Worm (Caenorhabditis elegans) whole organism, L1 larva: ENCODE measurements around the gene scl-26.

Experiments used
- C04F5.9 ChIP-seq: sonication (generic microtip); optimal IDR thresholded peaks from 2 replicates; lab custom pipeline; 2016; ENCODE audit warnings: missing genetic modification characterization, missing compliant biosample characterization
- C34B4.2 ChIP-seq: sonication (generic microtip); optimal IDR thresholded peaks from 2 replicates; lab custom pipeline; 2017; ENCODE audit warnings: mild to moderate bottlenecking, missing genetic modification characterization, missing compliant biosample characterization
- F16B12.6 ChIP-seq: fragments of 150-350 bp; optimal IDR thresholded peaks from 2 replicates; lab custom pipeline; 2014; ENCODE audit warnings: missing biosample characterization, missing genetic modification characterization
- aha-1 ChIP-seq: fragments of 150-350 bp; optimal IDR thresholded peaks from 2 replicates; lab custom pipeline; 2014; ENCODE audit warnings: missing biosample characterization, missing genetic modification characterization
- aly-2 ChIP-seq: fragments of 150-350 bp; optimal IDR thresholded peaks from 2 replicates; lab custom pipeline; 2014; ENCODE audit warnings: missing biosample characterization, missing genetic modification characterization
- ama-1 ChIP-seq: fragments of 150-350 bp; optimal IDR thresholded peaks from 2 replicates; lab custom pipeline; 2014
- blmp-1 ChIP-seq: fragments of 150-350 bp; optimal IDR thresholded peaks from 2 replicates; lab custom pipeline; 2014; ENCODE audit warnings: missing biosample characterization, missing genetic modification characterization
- ceh-63 ChIP-seq: fragments of 200-800 bp; sonication (Bioruptor generic); optimal IDR thresholded peaks from 2 replicates; lab custom pipeline; 2018; ENCODE audit warnings: mild to moderate bottlenecking, missing genetic modification characterization, missing compliant biosample characterization
- ceh-82 ChIP-seq, 3 experiments: fragments of 150-350 bp in 1 of 3; sonication (generic microtip) in 2 of 3; optimal IDR thresholded peaks; 2 replicates each; lab custom pipeline; 2014 to 2017; ENCODE audit warnings: missing biosample characterization in 3 of 3, missing genetic modification characterization in 3 of 3
- dpl-1 ChIP-seq, 3 experiments: fragments of 150-350 bp in 2 of 3; sonication (generic microtip) in 1 of 3; optimal IDR thresholded peaks; 2 replicates each; lab custom pipeline; 2014 to 2017; ENCODE audit warnings: missing biosample characterization in 3 of 3, missing genetic modification characterization in 3 of 3, missing genetic modification reagents in 3 of 3
- dsc-1 ChIP-seq: sonication (generic microtip); optimal IDR thresholded peaks from 2 replicates; lab custom pipeline; 2016; ENCODE audit warnings: mild to moderate bottlenecking, missing genetic modification characterization, missing compliant biosample characterization
- efl-1 ChIP-seq, 4 experiments: fragments of 150-350 bp; optimal IDR thresholded peaks in 3 of 4; peaks in 1 of 4; 1 replicate in 1 of 4; 2 replicates in 3 of 4; lab custom pipeline; 2014; ENCODE audit warnings: missing biosample characterization in 2 of 4, missing genetic modification characterization in 2 of 4, missing genetic modification reagents in 2 of 4
- ets-5 ChIP-seq: fragments of 200-800 bp; sonication (Bioruptor generic); IDR thresholded peaks from 2 replicates; pipeline ENCODE4 v1.3.6; 2022; ENCODE audit warnings: missing genetic modification characterization, missing compliant biosample characterization
- fkh-10 ChIP-seq: sonication (generic microtip); optimal IDR thresholded peaks from 2 replicates; lab custom pipeline; 2017; ENCODE audit warnings: missing biosample characterization, missing genetic modification reagents, missing genetic modification characterization
- fkh-8 ChIP-seq: sonication (generic microtip); optimal IDR thresholded peaks from 2 replicates; lab custom pipeline; 2016; ENCODE audit warnings: mild to moderate bottlenecking, missing genetic modification characterization, missing compliant biosample characterization
- grh-1 ChIP-seq: fragments of 200-800 bp; sonication (Bioruptor generic); IDR thresholded peaks from 2 replicates; pipeline ENCODE4 v1.3.6; 2022; ENCODE audit warnings: missing genetic modification reagents, missing genetic modification characterization, missing compliant biosample characterization
- hlh-17 ChIP-seq: fragments of 200-800 bp; sonication (Bioruptor generic); optimal IDR thresholded peaks from 2 replicates; lab custom pipeline; 2018; ENCODE audit warnings: missing genetic modification characterization, mild to moderate bottlenecking, missing compliant biosample characterization, moderate library complexity, borderline replicate concordance
- irx-1 ChIP-seq: sonication (generic microtip); optimal IDR thresholded peaks from 2 replicates; lab custom pipeline; 2016; ENCODE audit warnings: missing genetic modification characterization, missing compliant biosample characterization
- isw-1 ChIP-seq: fragments of 200-800 bp; sonication (Bioruptor generic); IDR thresholded peaks from 2 replicates; pipeline ENCODE4 v1.3.6; 2022; ENCODE audit warnings: missing genetic modification characterization, missing compliant biosample characterization
- jun-1 ChIP-seq: fragments of 150-350 bp; optimal IDR thresholded peaks from 2 replicates; lab custom pipeline; 2014; ENCODE audit warnings: missing biosample characterization, missing genetic modification reagents, missing genetic modification characterization
- lin-13 ChIP-seq: fragments of 150-350 bp; optimal IDR thresholded peaks from 2 replicates; lab custom pipeline; 2014; ENCODE audit warnings: missing biosample characterization, missing genetic modification reagents, missing genetic modification characterization
- lin-14 ChIP-seq: fragments of 200-800 bp; sonication (Bioruptor generic); optimal IDR thresholded peaks from 2 replicates; lab custom pipeline; 2018; ENCODE audit warnings: mild to moderate bottlenecking, missing genetic modification characterization, moderate library complexity, missing compliant biosample characterization
- lin-15B ChIP-seq: fragments of 150-350 bp; sonication (generic microtip); optimal IDR thresholded peaks from 3 replicates; lab custom pipeline; 2014; ENCODE audit warnings: missing biosample characterization, missing genetic modification characterization
- lin-35 ChIP-seq, 2 experiments: fragments of 150-350 bp; optimal IDR thresholded peaks; 2 replicates each; lab custom pipeline; 2014; ENCODE audit warnings: missing biosample characterization in 2 of 2, missing genetic modification characterization in 2 of 2, missing genetic modification reagents in 2 of 2
- lsy-2 ChIP-seq, 2 experiments: fragments of 150-350 bp; optimal IDR thresholded peaks; 2 replicates each; lab custom pipeline; 2014; ENCODE audit warnings: missing biosample characterization in 2 of 2, missing genetic modification characterization in 2 of 2
- mep-1 ChIP-seq: fragments of 150-350 bp; optimal IDR thresholded peaks from 2 replicates; lab custom pipeline; 2014; ENCODE audit warnings: missing biosample characterization, missing genetic modification characterization
- nhr-12 ChIP-seq: sonication (generic microtip); optimal IDR thresholded peaks from 2 replicates; lab custom pipeline; 2017; ENCODE audit warnings: missing biosample characterization, missing genetic modification characterization
- nhr-19 ChIP-seq: fragments of 200-800 bp; sonication (Bioruptor generic); conservative IDR thresholded peaks from 2 replicates; pipeline ENCODE4 v1.3.6; 2022; ENCODE audit warnings: missing genetic modification characterization, missing compliant biosample characterization
- nhr-20 ChIP-seq: sonication (generic microtip); optimal IDR thresholded peaks from 2 replicates; lab custom pipeline; 2016; ENCODE audit warnings: mild to moderate bottlenecking, missing genetic modification characterization, missing compliant biosample characterization
- nhr-237 ChIP-seq: fragments of 150-350 bp; optimal IDR thresholded peaks from 2 replicates; lab custom pipeline; 2014; ENCODE audit warnings: missing biosample characterization, missing genetic modification characterization
- nhr-47 ChIP-seq: sonication (generic microtip); optimal IDR thresholded peaks from 2 replicates; lab custom pipeline; 2016; ENCODE audit warnings: mild to moderate bottlenecking, missing genetic modification characterization, moderate library complexity, missing compliant biosample characterization
- nhr-71 ChIP-seq: sonication (generic microtip); optimal IDR thresholded peaks from 2 replicates; lab custom pipeline; 2016; ENCODE audit warnings: mild to moderate bottlenecking, missing genetic modification characterization, moderate library complexity, missing compliant biosample characterization
- nhr-77 ChIP-seq: fragments of 150-350 bp; optimal IDR thresholded peaks from 2 replicates; lab custom pipeline; 2014; ENCODE audit warnings: missing biosample characterization, missing genetic modification characterization
- nhr-84 ChIP-seq: sonication (generic microtip); optimal IDR thresholded peaks from 2 replicates; lab custom pipeline; 2017; ENCODE audit warnings: missing biosample characterization, missing genetic modification characterization
- nhr-85 ChIP-seq: sonication (generic microtip); peaks from one replicate; lab custom pipeline; 2016; ENCODE audit warnings: missing genetic modification characterization, inconsistent platforms, missing compliant biosample characterization
- nhr-90 ChIP-seq: sonication (generic microtip); optimal IDR thresholded peaks from 2 replicates; lab custom pipeline; 2016; ENCODE audit warnings: mild to moderate bottlenecking, missing genetic modification characterization, missing compliant biosample characterization; ENCODE audit not compliant: poor library complexity
- rnt-1 ChIP-seq: sonication (generic microtip); optimal IDR thresholded peaks from 2 replicates; lab custom pipeline; 2016; ENCODE audit warnings: mild to moderate bottlenecking, missing genetic modification characterization, moderate library complexity, missing compliant biosample characterization
- skn-1 ChIP-seq: fragments of 150-350 bp; optimal IDR thresholded peaks from 2 replicates; lab custom pipeline; 2014; ENCODE audit warnings: missing biosample characterization, missing genetic modification characterization
- swsn-7 ChIP-seq: sonication (generic microtip); optimal IDR thresholded peaks from 2 replicates; lab custom pipeline; 2016; ENCODE audit warnings: missing genetic modification characterization, missing compliant biosample characterization
- tbx-2 ChIP-seq: sonication (generic microtip); optimal IDR thresholded peaks from 2 replicates; lab custom pipeline; 2016; ENCODE audit warnings: missing genetic modification characterization, missing compliant biosample characterization
- tlp-1 ChIP-seq: fragments of 150-350 bp; optimal IDR thresholded peaks from 2 replicates; lab custom pipeline; 2014; ENCODE audit warnings: missing biosample characterization, missing genetic modification characterization
- unc-62 ChIP-seq: fragments of 150-350 bp; optimal IDR thresholded peaks from 2 replicates; lab custom pipeline; 2014; ENCODE audit warnings: missing biosample characterization, missing genetic modification reagents, missing genetic modification characterization
- unc-86 ChIP-seq: sonication (generic microtip); optimal IDR thresholded peaks from 2 replicates; lab custom pipeline; 2016; ENCODE audit warnings: missing genetic modification characterization, missing compliant biosample characterization
- unc-98 ChIP-seq: fragments of 200-800 bp; sonication (Bioruptor generic); IDR thresholded peaks from 2 replicates; pipeline ENCODE4 v1.3.6; 2022; ENCODE audit warnings: missing genetic modification characterization, missing compliant biosample characterization
- vab-15 ChIP-seq: sonication (generic microtip); optimal IDR thresholded peaks from 2 replicates; lab custom pipeline; 2017; ENCODE audit warnings: missing genotype, mild to moderate bottlenecking, missing genetic modification characterization, missing compliant biosample characterization
- xbp-1 ChIP-seq: sonication (generic microtip); optimal IDR thresholded peaks from 2 replicates; lab custom pipeline; 2016; ENCODE audit warnings: missing genetic modification characterization, missing compliant biosample characterization
- zag-1 ChIP-seq: fragments of 150-350 bp; optimal IDR thresholded peaks from 2 replicates; lab custom pipeline; 2014; ENCODE audit warnings: missing biosample characterization, missing genetic modification characterization
- zip-4 ChIP-seq: fragments of 200-800 bp; sonication (Bioruptor generic); optimal IDR thresholded peaks from 2 replicates; lab custom pipeline; 2018; ENCODE audit warnings: mild to moderate bottlenecking, missing genetic modification characterization, moderate library complexity, missing compliant biosample characterization
- ztf-11 ChIP-seq, 2 experiments: sonication (generic microtip); optimal IDR thresholded peaks; 2 replicates each; lab custom pipeline; 2016 to 2017; ENCODE audit warnings: missing genetic modification characterization in 2 of 2, missing biosample characterization in 1 of 2, missing compliant biosample characterization in 1 of 2

The scl-26 gene

DNA sequence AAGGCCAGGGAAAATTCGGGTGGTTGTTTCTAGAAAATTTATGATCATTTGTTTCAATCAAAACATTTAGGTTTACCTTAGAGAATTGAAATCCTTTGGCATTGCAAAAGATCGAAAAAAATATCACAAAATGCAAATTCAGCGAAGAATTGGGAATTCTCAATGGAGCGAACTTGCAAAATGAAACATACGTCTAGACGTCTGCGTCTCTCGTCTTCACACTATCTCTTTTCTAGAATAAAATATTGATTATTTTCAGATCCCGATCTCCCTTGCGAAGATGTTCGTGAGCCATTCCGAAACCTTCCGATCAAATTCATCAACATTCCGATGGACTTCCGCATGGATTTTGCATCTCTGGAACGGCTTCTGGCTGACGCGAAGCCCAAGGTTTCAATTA, 21.0 kb downstream of the scl-26 start, which contains the start of gene ets-6 (continued):
- TF ChIP-seq nhr-77 (tag; lab: Kevin White, UChicago) (peak; percentile 60), blmp-1 (tag; lab: Kevin White, UChicago) (peak; percentile 20), lin-15B (tag; lab: Kevin White, UChicago) (peak; percentile 2), tlp-1 (tag; lab: Kevin White, UChicago) (no peak), nhr-84 (tag; lab: Kevin White, UChicago) (no peak), hlh-17 (no peak), vab-15 (tag; lab: Kevin White, UChicago) (no peak), jun-1 (tag; lab: Kevin White, UChicago) (peak; percentile 49), nhr-85 (peak; percentile 82), nhr-237 (tag; lab: Kevin White, UChicago) (no peak), ceh-63 (GFP tag; lab: Kevin White, UChicago) (no peak), lsy-2 (tag; optimal IDR thresholded peaks at IDR 0.05; lab: Kevin White, UChicago) (peak; percentile 66 to 77), efl-1 (optimal IDR thresholded peaks at IDR 0.05; lab: Kevin White, UChicago) (peak; percentile 75 to 77), efl-1 (GFP tag; optimal IDR thresholded peaks at IDR 0.05 in 1 of 2; lab: Kevin White, UChicago) (peak; percentile 67 to 96), ceh-82 (tag; optimal IDR thresholded peaks at IDR 0.05; lab: Kevin White, UChicago) (peak in 2 of 3 experiments; percentile 26 to 27), xbp-1 (tag; lab: Kevin White, UChicago) (peak; percentile 55), dpl-1 (GFP tag; optimal IDR thresholded peaks at IDR 0.05; lab: Kevin White, UChicago) (peak; percentile 39 to 65 (median 58)), nhr-20 (tag; lab: Kevin White, UChicago) (peak; percentile 65), aha-1 (no peak), dsc-1 (tag; lab: Kevin White, UChicago) (peak; percentile 44), rnt-1 (tag; lab: Kevin White, UChicago) (peak; percentile 54), tbx-2 (tag; lab: Kevin White, UChicago) (peak; percentile 54), nhr-19 (GFP tag; lab: Robert Waterston, UW) (peak; percentile 54), nhr-90 (peak; percentile 46), isw-1 (GFP tag; lab: Robert Waterston, UW) (no peak)

DNA sequence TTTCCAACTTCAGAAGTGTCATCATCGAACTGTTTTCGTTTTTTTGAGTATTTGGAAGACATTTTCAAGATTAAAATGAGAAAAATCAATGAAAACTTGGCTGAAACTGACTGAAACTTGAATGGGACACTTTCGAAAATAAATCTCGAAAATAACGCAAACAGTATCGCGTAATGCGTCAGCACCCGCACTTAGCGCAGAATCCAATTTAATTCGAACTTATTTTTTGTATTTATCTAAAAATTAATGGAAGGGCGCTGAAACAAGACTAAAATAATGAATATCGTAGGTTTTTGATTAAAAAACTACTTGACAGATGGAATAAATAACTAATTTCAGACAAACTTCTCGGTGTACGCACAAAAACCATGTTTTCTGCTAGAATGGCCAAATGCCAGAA, 25.8 kb downstream of the scl-26 start, which contains the start of the genes snu-66 and ints-9:
Gene snu-66, minus strand, starts transcription at position 108 of the 400 bp plus-strand sequence.
Gene ints-9, plus strand, starts transcription at position 240 of the 400 bp plus-strand sequence.
- TF ChIP-seq fkh-10 (GFP tag; lab: Kevin White, UChicago): no peak
- no peak for TF ChIP-seq nhr-12 (tag; lab: Kevin White, UChicago)
- peak; percentile 64 for TF ChIP-seq grh-1 (GFP tag; lab: Robert Waterston, UW)
- peak; percentile 36 for TF ChIP-seq F16B12.6 (tag; lab: Kevin White, UChicago)
- TF ChIP-seq jun-1 (tag; lab: Kevin White, UChicago): peak; percentile 30
- no peak for TF ChIP-seq zip-4 (GFP tag; lab: Kevin White, UChicago)
- TF ChIP-seq dpl-1 (GFP tag; optimal IDR thresholded peaks at IDR 0.05; lab: Kevin White, UChicago): peak; percentile 68 to 79 (median 79)
- no peak for TF ChIP-seq aly-2
- TF ChIP-seq C34B4.2 (tag; lab: Kevin White, UChicago): no peak
- TF ChIP-seq lin-14 (GFP tag; lab: Kevin White, UChicago): peak; percentile 66
- peak; percentile 81 for TF ChIP-seq nhr-47
- peak; percentile 53 for TF ChIP-seq isw-1 (GFP tag; lab: Robert Waterston, UW)
- TF ChIP-seq skn-1 (tag; lab: Kevin White, UChicago): peak; percentile 54
- peak; percentile 66 to 81 (median 67) for TF ChIP-seq ceh-82 (tag; optimal IDR thresholded peaks at IDR 0.05; lab: Kevin White, UChicago)
- peak; percentile 29 for TF ChIP-seq ama-1 (lab: Kevin White, UChicago)
- TF ChIP-seq xbp-1 (tag; lab: Kevin White, UChicago): peak; percentile 72
- peak; percentile 10 for TF ChIP-seq nhr-77 (tag; lab: Kevin White, UChicago)
- TF ChIP-seq rnt-1 (tag; lab: Kevin White, UChicago): peak; percentile 79
- TF ChIP-seq nhr-19 (GFP tag; lab: Robert Waterston, UW): peak; percentile 70
- TF ChIP-seq irx-1: peak; percentile 46
- TF ChIP-seq ztf-11 (tag; optimal IDR thresholded peaks at IDR 0.05; lab: Kevin White, UChicago): peak in 1 of 2 experiments; percentile 33
- TF ChIP-seq nhr-71 (tag; lab: Kevin White, UChicago): peak; percentile 84
- peak; percentile 53 for TF ChIP-seq unc-86 (tag; lab: Kevin White, UChicago)
- TF ChIP-seq swsn-7 (tag; lab: Kevin White, UChicago): peak; percentile 80
- no peak for TF ChIP-seq nhr-237 (tag; lab: Kevin White, UChicago)
- TF ChIP-seq lin-15B (tag; lab: Kevin White, UChicago): peak; percentile 63
- peak; percentile 87 for TF ChIP-seq mep-1 (tag; lab: Kevin White, UChicago)
- TF ChIP-seq nhr-20 (tag; lab: Kevin White, UChicago): peak; percentile 77
- TF ChIP-seq C04F5.9 (tag; lab: Kevin White, UChicago): no peak
- TF ChIP-seq fkh-8 (tag; lab: Kevin White, UChicago): peak; percentile 33
- TF ChIP-seq zag-1 (tag; lab: Kevin White, UChicago): no peak
- no peak for TF ChIP-seq unc-62 (GFP tag; lab: Kevin White, UChicago)
- peak; percentile 75 to 85 for TF ChIP-seq lin-35 (GFP tag; optimal IDR thresholded peaks at IDR 0.05; lab: Kevin White, UChicago)
- no peak for TF ChIP-seq unc-98 (GFP tag; lab: Robert Waterston, UW)
- peak; percentile 57 for TF ChIP-seq lin-13 (GFP tag; lab: Kevin White, UChicago)
- no peak for TF ChIP-seq hlh-17
- no peak for TF ChIP-seq nhr-84 (tag; lab: Kevin White, UChicago)
- no peak for TF ChIP-seq ets-5 (GFP tag; lab: Robert Waterston, UW)
